Fruit fly (Drosophila melanogaster) whole organism, embryonic: ENCODE data around the gene Tsp29Fa.

Experiments
- CG10565 ChIP-seq: fragments of 200-800 bp; sonication (Bioruptor generic); optimal IDR thresholded peaks from 3 replicates; lab custom pipeline; 2016; ENCODE audit warnings: missing biosample characterization, mild to moderate bottlenecking, missing genetic modification characterization
- CG11398 ChIP-seq: fragments of 200-800 bp; sonication (Bioruptor generic); optimal IDR thresholded peaks from 2 replicates; lab custom pipeline; 2016; ENCODE audit warnings: missing biosample characterization, missing genetic modification characterization
- CG11504 ChIP-seq: fragments of 200-800 bp; sonication (Bioruptor generic); optimal IDR thresholded peaks from 3 replicates; lab custom pipeline; 2019; ENCODE audit warnings: missing biosample characterization, mild to moderate bottlenecking, missing genetic modification characterization, moderate library complexity
- CG12299 ChIP-seq: fragments of 200-800 bp; sonication (Bioruptor generic); optimal IDR thresholded peaks from 2 replicates; lab custom pipeline; 2018; ENCODE audit warnings: missing biosample characterization, mild to moderate bottlenecking, missing genetic modification characterization
- CG15514 ChIP-seq: fragments of 200-800 bp; sonication (Bioruptor generic); optimal IDR thresholded peaks from 3 replicates; lab custom pipeline; 2017; ENCODE audit warnings: missing biosample characterization, missing genetic modification characterization, mild to moderate bottlenecking, moderate library complexity, missing genetic modification reagents
- CG16813 ChIP-seq: fragments of 200-800 bp; sonication (Bioruptor generic); IDR thresholded peaks from 3 replicates; pipeline ENCODE4 v1.3.6; 2022; ENCODE audit warnings: missing biosample characterization, missing genetic modification characterization; ENCODE audit not compliant: partially characterized antibody
- CG17912 ChIP-seq: fragments of 200-800 bp; sonication (Bioruptor generic); optimal IDR thresholded peaks from 2 replicates; lab custom pipeline; 2018; ENCODE audit warnings: missing biosample characterization, mild to moderate bottlenecking, missing genetic modification characterization
- CG2129 ChIP-seq: fragments of 200-800 bp; sonication (Bioruptor generic); IDR thresholded peaks from 2 replicates; pipeline ENCODE4 v1.3.6; 2022; ENCODE audit warnings: missing biosample characterization, missing genetic modification characterization; ENCODE audit not compliant: partially characterized antibody
- CG31365 ChIP-seq: fragments of 200-800 bp; sonication (Bioruptor generic); optimal IDR thresholded peaks from 2 replicates; lab custom pipeline; 2018; ENCODE audit warnings: missing biosample characterization, mild to moderate bottlenecking, missing genetic modification characterization
- CG33557 ChIP-seq: fragments of 200-800 bp; sonication (Bioruptor generic); optimal IDR thresholded peaks from 2 replicates; lab custom pipeline; 2019; ENCODE audit warnings: missing biosample characterization, mild to moderate bottlenecking, missing genetic modification characterization, moderate library complexity
- CG42726 ChIP-seq: fragments of 200-800 bp; sonication (Bioruptor generic); IDR thresholded peaks from 2 replicates; pipeline ENCODE4 v1.3.6; 2022; ENCODE audit warnings: missing biosample characterization, missing genetic modification characterization; ENCODE audit not compliant: partially characterized antibody
- CG4328 ChIP-seq: fragments of 200-800 bp; sonication (Bioruptor generic); optimal IDR thresholded peaks from 3 replicates; lab custom pipeline; 2017; ENCODE audit warnings: missing biosample characterization, missing genetic modification reagents, missing genetic modification characterization
- CG4360 ChIP-seq: fragments of 200-800 bp; sonication (Bioruptor generic); IDR thresholded peaks from 2 replicates; pipeline ENCODE4 v1.3.6; 2022; ENCODE audit warnings: missing biosample characterization, missing genetic modification characterization
- CG4424 ChIP-seq: fragments of 200-800 bp; sonication (Bioruptor generic); optimal IDR thresholded peaks from 3 replicates; lab custom pipeline; 2016; ENCODE audit warnings: missing biosample characterization, missing genetic modification characterization
- CG5953 ChIP-seq: fragments of 200-800 bp; sonication (Bioruptor generic); IDR thresholded peaks from 2 replicates; pipeline ENCODE4 v1.3.6; 2022; ENCODE audit warnings: missing biosample characterization, missing genetic modification characterization
- CG6175 ChIP-seq: fragments of 200-800 bp; sonication (Bioruptor generic); IDR thresholded peaks from 3 replicates; pipeline ENCODE4 v1.3.6; 2022; ENCODE audit warnings: missing biosample characterization, missing genetic modification characterization
- CG6254 ChIP-seq: fragments of 200-800 bp; sonication (Bioruptor generic); optimal IDR thresholded peaks from 3 replicates; lab custom pipeline; 2017; ENCODE audit warnings: mild to moderate bottlenecking, missing biosample characterization, missing genetic modification reagents, missing genetic modification characterization
- CG8290 ChIP-seq, 3 experiments: fragments of 200-800 bp; sonication (Bioruptor generic); optimal IDR thresholded peaks; 2 replicates each; lab custom pipeline; 2016 to 2019; ENCODE audit warnings: missing biosample characterization in 3 of 3, missing genetic modification characterization in 3 of 3, mild to moderate bottlenecking in 2 of 3, moderate library complexity in 1 of 3
- CG9437 ChIP-seq: fragments of 200-800 bp; sonication (Bioruptor generic); optimal IDR thresholded peaks from 2 replicates; lab custom pipeline; 2018; ENCODE audit warnings: missing biosample characterization, mild to moderate bottlenecking, missing genetic modification characterization
- GATAe ChIP-seq: fragments of 200-800 bp; sonication (Bioruptor generic); conservative IDR thresholded peaks from 2 replicates; pipeline ENCODE4 v1.3.6; 2022; ENCODE audit warnings: missing biosample characterization, missing genetic modification characterization
- Hr51 ChIP-seq, 2 experiments: fragments of 200-800 bp; sonication (Bioruptor generic); optimal IDR thresholded peaks; 2 replicates in 1 of 2; 3 replicates in 1 of 2; lab custom pipeline; 2016 to 2018; ENCODE audit warnings: missing biosample characterization in 2 of 2, missing genetic modification characterization in 2 of 2, mild to moderate bottlenecking in 1 of 2, moderate library complexity in 1 of 2
- Lim3 ChIP-seq: fragments of 200-800 bp; sonication (Bioruptor generic); IDR thresholded peaks from 2 replicates; pipeline ENCODE4 v1.3.6; 2022; ENCODE audit warnings: missing biosample characterization, missing genetic modification characterization
- Neu2 ChIP-seq: fragments of 200-800 bp; sonication (Bioruptor generic); optimal IDR thresholded peaks from 3 replicates; lab custom pipeline; 2016; ENCODE audit warnings: missing biosample characterization, missing genetic modification characterization, borderline replicate concordance
- Rx ChIP-seq: fragments of 200-800 bp; sonication (Bioruptor generic); IDR thresholded peaks from 2 replicates; pipeline ENCODE4 v1.3.6; 2022; ENCODE audit warnings: missing biosample characterization, missing genetic modification characterization
- Scr ChIP-seq: fragments of 200-800 bp; sonication (Bioruptor generic); IDR thresholded peaks from 2 replicates; pipeline ENCODE4 v1.3.6; 2022; ENCODE audit warnings: missing biosample characterization, missing genetic modification characterization; ENCODE audit not compliant: partially characterized antibody
- aop ChIP-seq: fragments of 200-800 bp; sonication (Bioruptor generic); IDR thresholded peaks from 2 replicates; pipeline ENCODE4 v1.3.6; 2022; ENCODE audit warnings: missing biosample characterization, missing genetic modification characterization
- bigmax ChIP-seq: fragments of 200-800 bp; sonication (Bioruptor generic); optimal IDR thresholded peaks from 2 replicates; lab custom pipeline; 2018; ENCODE audit warnings: missing biosample characterization, mild to moderate bottlenecking, missing genetic modification characterization
- chinmo ChIP-seq: fragments of 200-800 bp; sonication (Bioruptor generic); IDR thresholded peaks from 4 replicates; pipeline ENCODE4 v1.3.6; 2022; ENCODE audit warnings: missing biosample characterization, missing genetic modification characterization; ENCODE audit not compliant: partially characterized antibody
- dan ChIP-seq: fragments of 200-800 bp; sonication (Bioruptor generic); IDR thresholded peaks from 2 replicates; pipeline ENCODE4 v1.3.6; 2022; ENCODE audit warnings: missing biosample characterization, missing genetic modification characterization
- grau ChIP-seq: fragments of 200-800 bp; optimal IDR thresholded peaks from 3 replicates; lab custom pipeline; 2019; ENCODE audit warnings: missing biosample characterization, mild to moderate bottlenecking, missing genetic modification characterization, moderate library complexity
- kah ChIP-seq: fragments of 200-800 bp; sonication (Bioruptor generic); optimal IDR thresholded peaks from 2 replicates; lab custom pipeline; 2018; ENCODE audit warnings: missing biosample characterization, mild to moderate bottlenecking, missing genetic modification characterization
- lov ChIP-seq, 2 experiments: fragments of 200-800 bp in 1 of 2; fragments of >200 bp in 1 of 2; sonication (Bioruptor generic) in 1 of 2; IDR thresholded peaks in 1 of 2; optimal IDR thresholded peaks in 1 of 2; 2 replicates in 1 of 2; 3 replicates in 1 of 2; pipeline versions ENCODE4 v1.3.6 to Lab custom; 2017 to 2022; ENCODE audit warnings: missing biosample characterization in 1 of 2, missing genetic modification characterization in 1 of 2
- mld ChIP-seq: fragments of 200-800 bp; sonication (Bioruptor generic); IDR thresholded peaks from 3 replicates; pipeline ENCODE4 v1.3.6; 2022; ENCODE audit warnings: missing biosample characterization, missing genetic modification characterization; ENCODE audit not compliant: partially characterized antibody
- nom ChIP-seq: fragments of 200-800 bp; sonication (Bioruptor generic); optimal IDR thresholded peaks from 2 replicates; lab custom pipeline; 2017; ENCODE audit warnings: missing biosample characterization, missing genetic modification characterization, mild to moderate bottlenecking, moderate library complexity, missing genetic modification reagents
- row ChIP-seq: fragments of 200-800 bp; sonication (Bioruptor generic); IDR thresholded peaks from 3 replicates; pipeline ENCODE4 v1.3.6; 2022; ENCODE audit warnings: missing biosample characterization, missing genetic modification characterization
- salm ChIP-seq: fragments of 200-800 bp; sonication (Bioruptor generic); optimal IDR thresholded peaks from 2 replicates; lab custom pipeline; 2018; ENCODE audit warnings: missing biosample characterization, mild to moderate bottlenecking, missing genetic modification characterization
- sd ChIP-seq: fragments of 200-800 bp; sonication (Bioruptor generic); optimal IDR thresholded peaks from 3 replicates; lab custom pipeline; 2018; ENCODE audit warnings: missing biosample characterization, mild to moderate bottlenecking, missing genetic modification characterization, moderate library complexity
- shn ChIP-seq: fragments of 200-800 bp; sonication (Bioruptor generic); optimal IDR thresholded peaks from 3 replicates; lab custom pipeline; 2016; ENCODE audit warnings: missing biosample characterization, missing genetic modification characterization
- so ChIP-seq: fragments of 200-800 bp; sonication (Bioruptor generic); IDR thresholded peaks from 3 replicates; pipeline ENCODE4 v1.3.6; 2022; ENCODE audit warnings: missing biosample characterization, missing genetic modification characterization
- sr ChIP-seq: fragments of 200-800 bp; sonication (Bioruptor generic); IDR thresholded peaks from 3 replicates; pipeline ENCODE4 v1.3.6; 2022; ENCODE audit warnings: missing biosample characterization, missing genetic modification characterization
- ssp ChIP-seq: fragments of 200-800 bp; sonication (Bioruptor generic); IDR thresholded peaks from 2 replicates; pipeline ENCODE4 v1.3.6; 2022; ENCODE audit warnings: missing biosample characterization, missing genetic modification characterization
- vvl ChIP-seq: fragments of 200-800 bp; sonication (Bioruptor generic); IDR thresholded peaks from 2 replicates; pipeline ENCODE4 v1.3.6; 2022; ENCODE audit warnings: missing biosample characterization, missing genetic modification characterization
- zfh1 ChIP-seq: fragments of 200-800 bp; sonication (Bioruptor generic); IDR thresholded peaks from 3 replicates; pipeline ENCODE4 v1.3.6; 2022; ENCODE audit warnings: missing biosample characterization, missing genetic modification characterization

Gene Tsp29Fa

dm6 chr2L:8897954-8898713 is 35.6 kb upstream of the Tsp29Fa start (continued):
- TF ChIP-seq bigmax (GFP tag; lab: Kevin White, UChicago): no peak
- no peak for TF ChIP-seq mld (GFP tag; lab: Robert Waterston, UW)
- TF ChIP-seq CG33557 (GFP tag; lab: Kevin White, UChicago): no peak
- TF ChIP-seq CG5953 (GFP tag; lab: Robert Waterston, UW): 0 out of 2 replicates have a peak, but pooled peaks have one; percentile 22

dm6 chr2L:8898714-8899652 is 34.8 kb upstream of the Tsp29Fa start, which contains the start of gene CG34398:
Gene CG34398, plus strand, starts transcription at chr2L:8898786.
- peak; percentile 68; the same call in 2 of the 4 replicates for TF ChIP-seq chinmo (GFP tag; lab: Robert Waterston, UW)
- TF ChIP-seq zfh1: no peak
- no peak for TF ChIP-seq CG4360 (GFP tag; lab: Robert Waterston, UW)
- TF ChIP-seq CG11398 (GFP tag; lab: Kevin White, UChicago): no peak
- TF ChIP-seq CG8290 (GFP tag; optimal IDR thresholded peaks at IDR 0.05; lab: Kevin White, UChicago): no peak
- TF ChIP-seq CG8290 (tag; optimal IDR thresholded peaks at IDR 0.05; lab: Kevin White, UChicago): peak in 1 of 2 experiments; percentile 51
- TF ChIP-seq Rx: no peak
- TF ChIP-seq ssp (GFP tag; lab: Robert Waterston, UW): no peak
- TF ChIP-seq CG4328: no peak
- no peak for TF ChIP-seq grau (tag; lab: Kevin White, UChicago)
- no peak for TF ChIP-seq CG16813 (GFP tag; lab: Robert Waterston, UW)
- no peak for TF ChIP-seq CG31365 (tag; lab: Kevin White, UChicago)
- TF ChIP-seq CG42726 (GFP tag; lab: Robert Waterston, UW): no peak
- no peak for TF ChIP-seq lov (optimal IDR thresholded peaks at IDR 0.05; lab: Kevin White, UChicago)
- TF ChIP-seq lov (GFP tag; IDR thresholded peaks at IDR 0.05; lab: Robert Waterston, UW): no peak
- no peak for TF ChIP-seq sd
- TF ChIP-seq Scr: no peak
- no peak for TF ChIP-seq so
- TF ChIP-seq shn (GFP tag; lab: Kevin White, UChicago): no peak
- no peak for TF ChIP-seq kah (GFP tag; lab: Kevin White, UChicago)
- TF ChIP-seq dan (GFP tag; lab: Robert Waterston, UW): no peak
- no peak for TF ChIP-seq CG6175 (GFP tag; lab: Robert Waterston, UW)
- TF ChIP-seq Hr51 (GFP tag; optimal IDR thresholded peaks at IDR 0.05; lab: Kevin White, UChicago): no peak
- no peak for TF ChIP-seq Lim3
- TF ChIP-seq row (GFP tag; lab: Robert Waterston, UW): no peak
- no peak for TF ChIP-seq CG15514 (GFP tag; lab: Kevin White, UChicago)
- TF ChIP-seq CG2129 (GFP tag; lab: Robert Waterston, UW): no peak
- no peak for TF ChIP-seq CG9437 (GFP tag; lab: Kevin White, UChicago)
- no peak for TF ChIP-seq CG10565 (GFP tag; lab: Kevin White, UChicago)
- TF ChIP-seq Neu2 (GFP tag; lab: Kevin White, UChicago): no peak
- TF ChIP-seq vvl (GFP tag; lab: Robert Waterston, UW): peak; percentile 41
- no peak for TF ChIP-seq GATAe (GFP tag; lab: Robert Waterston, UW)
- TF ChIP-seq CG4424 (GFP tag; lab: Kevin White, UChicago): no peak
- TF ChIP-seq sr: peak; percentile 61; the same call in 2 of the 3 replicates
- TF ChIP-seq CG12299: no peak
- no peak for TF ChIP-seq CG11504 (tag; lab: Kevin White, UChicago)
- no peak for TF ChIP-seq aop
- no peak for TF ChIP-seq salm (tag; lab: Kevin White, UChicago)
- peak; percentile 35 for TF ChIP-seq nom (GFP tag; lab: Kevin White, UChicago)
- no peak for TF ChIP-seq CG6254
- no peak for TF ChIP-seq CG17912 (GFP tag; lab: Kevin White, UChicago)
